Worm (Caenorhabditis elegans) whole organism, young adult: ENCODE measurements around the gene C41C4.9.

Source experiments
- C17E4.6 ChIP-seq: fragments of 200-800 bp; sonication (Bioruptor generic); IDR thresholded peaks from 2 replicates; pipeline ENCODE4 v1.3.6; 2022; ENCODE audit warnings: missing genetic modification reagents, missing genetic modification characterization, missing compliant biosample characterization
- F33H1.4 ChIP-seq: fragments of 200-800 bp; sonication (Bioruptor generic); IDR thresholded peaks from 2 replicates; pipeline ENCODE4 v1.3.6; 2022; ENCODE audit warnings: missing genetic modification reagents, missing genetic modification characterization, missing compliant biosample characterization
- F49E8.2 ChIP-seq: sonication (generic microtip); optimal IDR thresholded peaks from 3 replicates; lab custom pipeline; 2017; ENCODE audit warnings: missing genetic modification characterization, mild to moderate bottlenecking, missing compliant biosample characterization, antibody characterized with exemption, moderate library complexity; ENCODE audit not compliant: insufficient read depth
- F52B5.7 ChIP-seq: sonication (generic microtip); optimal IDR thresholded peaks from 2 replicates; lab custom pipeline; 2016; ENCODE audit warnings: mild to moderate bottlenecking, missing genetic modification characterization, missing compliant biosample characterization
- F57C9.4 ChIP-seq: sonication (generic microtip); optimal IDR thresholded peaks from 2 replicates; lab custom pipeline; 2017; ENCODE audit warnings: mild to moderate bottlenecking, missing genetic modification characterization, missing compliant biosample characterization
- K11D2.4 ChIP-seq: fragments of 200-800 bp; sonication (Bioruptor generic); IDR thresholded peaks from 2 replicates; pipeline ENCODE4 v1.3.6; 2022; ENCODE audit warnings: missing genetic modification reagents, missing genetic modification characterization, missing compliant biosample characterization
- Y53G8AR.9 ChIP-seq: fragments of 200-800 bp; sonication (Bioruptor generic); conservative IDR thresholded peaks from 2 replicates; pipeline ENCODE4 v1.3.6; 2022; ENCODE audit warnings: missing genetic modification reagents, missing genetic modification characterization, missing compliant biosample characterization
- Y56A3A.18 ChIP-seq: fragments of 200-800 bp; sonication (Bioruptor generic); IDR thresholded peaks from 2 replicates; pipeline ENCODE4 v1.3.6; 2022; ENCODE audit warnings: missing genetic modification reagents, missing genetic modification characterization, missing compliant biosample characterization
- ZK185.1 ChIP-seq: sonication (generic microtip); optimal IDR thresholded peaks from 2 replicates; lab custom pipeline; 2016; ENCODE audit warnings: mild to moderate bottlenecking, missing genetic modification characterization, missing compliant biosample characterization; ENCODE audit not compliant: poor library complexity, severe bottlenecking
- ama-1 ChIP-seq, 3 experiments: fragments of 150-350 bp in 1 of 3; sonication (generic microtip) in 2 of 3; optimal IDR thresholded peaks; 2 replicates each; lab custom pipeline; 2014 to 2018; ENCODE audit warnings: missing biosample characterization in 2 of 3, missing genetic modification characterization in 2 of 3, missing genetic modification reagents in 2 of 3
- atf-7 ChIP-seq: sonication (generic microtip); optimal IDR thresholded peaks from 2 replicates; lab custom pipeline; 2017; ENCODE audit warnings: mild to moderate bottlenecking, missing genetic modification characterization, missing compliant biosample characterization
- attf-5 ChIP-seq: fragments of 200-800 bp; sonication (Bioruptor generic); optimal IDR thresholded peaks from 2 replicates; lab custom pipeline; 2018; ENCODE audit warnings: mild to moderate bottlenecking, missing genetic modification characterization, missing compliant biosample characterization
- bed-1 ChIP-seq: fragments of 200-800 bp; sonication (Bioruptor generic); IDR thresholded peaks from 2 replicates; pipeline ENCODE4 v1.3.6; 2022; ENCODE audit warnings: missing genetic modification reagents, missing genetic modification characterization, missing compliant biosample characterization
- cebp-1 ChIP-seq, 2 experiments: fragments of 200-800 bp in 1 of 2; sonication (Bioruptor generic) in 1 of 2; sonication (generic microtip) in 1 of 2; IDR thresholded peaks in 1 of 2; optimal IDR thresholded peaks in 1 of 2; 2 replicates each; pipeline versions ENCODE4 v1.3.6 to Lab custom; 2017 to 2022; ENCODE audit warnings: missing compliant biosample characterization in 2 of 2, missing genetic modification characterization in 2 of 2, mild to moderate bottlenecking in 1 of 2, missing genetic modification reagents in 1 of 2, moderate library complexity in 1 of 2
- cebp-2 ChIP-seq: fragments of 200-800 bp; sonication (Bioruptor generic); IDR thresholded peaks from 2 replicates; pipeline ENCODE4 v1.3.6; 2022; ENCODE audit warnings: missing genetic modification characterization, missing compliant biosample characterization
- ceh-58 ChIP-seq: fragments of 200-800 bp; sonication (Bioruptor generic); IDR thresholded peaks from 2 replicates; pipeline ENCODE4 v1.3.6; 2022; ENCODE audit warnings: missing genetic modification characterization, missing compliant biosample characterization
- ceh-79 ChIP-seq: sonication (generic microtip); optimal IDR thresholded peaks from 2 replicates; lab custom pipeline; 2017; ENCODE audit warnings: mild to moderate bottlenecking, missing genetic modification characterization, missing compliant biosample characterization
- dox-1 ChIP-seq: fragments of 200-800 bp; sonication (Bioruptor generic); IDR thresholded peaks from 2 replicates; pipeline ENCODE4 v1.3.6; 2022; ENCODE audit warnings: missing genetic modification reagents, missing genetic modification characterization, missing compliant biosample characterization
- dpl-1 ChIP-seq: fragments of 150-350 bp; optimal IDR thresholded peaks from 2 replicates; lab custom pipeline; 2014; ENCODE audit warnings: missing biosample characterization, missing genetic modification reagents, missing genetic modification characterization
- egrh-3 ChIP-seq: fragments of 200-800 bp; sonication (Bioruptor generic); IDR thresholded peaks from 2 replicates; pipeline ENCODE4 v1.3.6; 2022; ENCODE audit warnings: missing genetic modification reagents, missing genetic modification characterization, missing compliant biosample characterization
- him-1 ChIP-seq: sonication (generic microtip); optimal IDR thresholded peaks from 2 replicates; lab custom pipeline; 2016; ENCODE audit warnings: missing genotype, missing genetic modification reagents, missing genetic modification characterization, missing compliant biosample characterization
- hmg-20 ChIP-seq: fragments of 200-800 bp; sonication (Bioruptor generic); IDR thresholded peaks from 2 replicates; pipeline ENCODE4 v1.3.6; 2022; ENCODE audit warnings: missing genetic modification reagents, missing genetic modification characterization, missing compliant biosample characterization
- let-526 ChIP-seq: fragments of 200-800 bp; sonication (Bioruptor generic); IDR thresholded peaks from 2 replicates; pipeline ENCODE4 v1.3.6; 2022; ENCODE audit warnings: missing genetic modification reagents, missing genetic modification characterization, missing compliant biosample characterization
- let-607 ChIP-seq, 2 experiments: fragments of 200-800 bp in 1 of 2; sonication (Bioruptor generic) in 1 of 2; sonication (generic microtip) in 1 of 2; optimal IDR thresholded peaks; 2 replicates each; lab custom pipeline; 2016 to 2018; ENCODE audit warnings: mild to moderate bottlenecking in 2 of 2, missing compliant biosample characterization in 2 of 2, missing genetic modification characterization in 2 of 2, moderate library complexity in 2 of 2, missing genotype in 1 of 2
- lin-26 ChIP-seq: fragments of 200-800 bp; sonication (Bioruptor generic); IDR thresholded peaks from 2 replicates; pipeline ENCODE4 v1.3.6; 2022; ENCODE audit warnings: missing genetic modification reagents, missing genetic modification characterization, missing compliant biosample characterization
- lin-35 ChIP-seq, 3 experiments: fragments of 150-350 bp in 2 of 3; sonication (generic microtip) in 1 of 3; optimal IDR thresholded peaks; 2 replicates each; lab custom pipeline; 2014 to 2018; ENCODE audit warnings: missing biosample characterization in 3 of 3, missing genetic modification characterization in 3 of 3, missing genetic modification reagents in 3 of 3
- lsl-1 ChIP-seq: fragments of 200-800 bp; sonication (Bioruptor generic); optimal IDR thresholded peaks from 2 replicates; lab custom pipeline; 2018; ENCODE audit warnings: mild to moderate bottlenecking, missing genetic modification characterization, moderate library complexity, missing compliant biosample characterization
- madf-3 ChIP-seq: fragments of 200-800 bp; sonication (Bioruptor generic); IDR thresholded peaks from 2 replicates; pipeline ENCODE4 v1.3.6; 2022; ENCODE audit warnings: missing genetic modification reagents, missing genetic modification characterization, missing compliant biosample characterization
- madf-6 ChIP-seq: fragments of 200-800 bp; sonication (Bioruptor generic); IDR thresholded peaks from 2 replicates; pipeline ENCODE4 v1.3.6; 2022; ENCODE audit warnings: missing genetic modification reagents, missing genetic modification characterization, missing compliant biosample characterization
- mes-4 ChIP-seq: sonication (generic microtip); optimal IDR thresholded peaks from 2 replicates; lab custom pipeline; 2016; ENCODE audit warnings: missing genotype, missing genetic modification characterization, missing compliant biosample characterization
- nfya-2 ChIP-seq: fragments of 200-800 bp; sonication (Bioruptor generic); IDR thresholded peaks from 2 replicates; pipeline ENCODE4 v1.3.6; 2022; ENCODE audit warnings: missing genetic modification reagents, missing genetic modification characterization, missing compliant biosample characterization
- nfyb-1 ChIP-seq: fragments of 200-800 bp; sonication (Bioruptor generic); IDR thresholded peaks from 2 replicates; pipeline ENCODE4 v1.3.6; 2022; ENCODE audit warnings: missing genetic modification reagents, missing genetic modification characterization, missing compliant biosample characterization
- nhr-80 ChIP-seq: sonication (generic microtip); optimal IDR thresholded peaks from 2 replicates; lab custom pipeline; 2016; ENCODE audit warnings: missing genetic modification characterization, missing compliant biosample characterization
- pha-4 ChIP-seq: fragments of 150-350 bp; sonication (generic microtip); optimal IDR thresholded peaks from 2 replicates; lab custom pipeline; 2014; ENCODE audit warnings: missing biosample characterization, missing genetic modification reagents, missing genetic modification characterization
- repo-1 ChIP-seq: sonication (generic microtip); optimal IDR thresholded peaks from 2 replicates; lab custom pipeline; 2017; ENCODE audit warnings: mild to moderate bottlenecking, missing genetic modification characterization, missing compliant biosample characterization
- snpc-1.3 ChIP-seq: sonication (generic microtip); optimal IDR thresholded peaks from 2 replicates; lab custom pipeline; 2017; ENCODE audit warnings: missing genetic modification characterization, mild to moderate bottlenecking, missing compliant biosample characterization, antibody characterized with exemption, moderate library complexity, missing genotype, missing genetic modification reagents; ENCODE audit not compliant: insufficient read depth
- snpc-4 ChIP-seq, 5 experiments: fragments of 150-350 bp in 1 of 5; sonication (generic microtip) in 4 of 5; optimal IDR thresholded peaks; 2 replicates each; lab custom pipeline; 2014 to 2018; ENCODE audit warnings: missing genetic modification characterization in 5 of 5, missing biosample characterization in 3 of 5, antibody characterized with exemption in 2 of 5, mild to moderate bottlenecking in 2 of 5, missing compliant biosample characterization in 2 of 5, missing genotype in 2 of 5, moderate library complexity in 2 of 5, missing genetic modification reagents in 1 of 5
- sptf-2 ChIP-seq: fragments of 200-800 bp; sonication (Bioruptor generic); optimal IDR thresholded peaks from 2 replicates; lab custom pipeline; 2018; ENCODE audit warnings: mild to moderate bottlenecking, missing genetic modification characterization, missing compliant biosample characterization
- tbp1 ChIP-seq: fragments of 200-800 bp; sonication (Bioruptor generic); optimal IDR thresholded peaks from 2 replicates; lab custom pipeline; 2018; ENCODE audit warnings: mild to moderate bottlenecking, missing genetic modification characterization, missing compliant biosample characterization
- unc-62 ChIP-seq: fragments of 150-350 bp; optimal IDR thresholded peaks from 2 replicates; lab custom pipeline; 2014; ENCODE audit warnings: missing biosample characterization, missing genetic modification reagents, missing genetic modification characterization
- xnd-1 ChIP-seq: sonication (generic microtip); optimal IDR thresholded peaks from 2 replicates; lab custom pipeline; 2016; ENCODE audit warnings: missing genotype, missing genetic modification reagents, missing genetic modification characterization, missing compliant biosample characterization
- ztf-18 ChIP-seq: sonication (generic microtip); optimal IDR thresholded peaks from 2 replicates; lab custom pipeline; 2016; ENCODE audit warnings: missing genotype, mild to moderate bottlenecking, missing genetic modification characterization, missing compliant biosample characterization
- ztf-3 ChIP-seq: fragments of 200-800 bp; sonication (Bioruptor generic); optimal IDR thresholded peaks from 2 replicates; lab custom pipeline; 2018; ENCODE audit warnings: mild to moderate bottlenecking, missing genetic modification characterization, missing compliant biosample characterization
- ztf-6 ChIP-seq: fragments of 200-800 bp; sonication (Bioruptor generic); IDR thresholded peaks from 2 replicates; pipeline ENCODE4 v1.3.6; 2022; ENCODE audit warnings: missing genetic modification reagents, missing genetic modification characterization, missing compliant biosample characterization

Gene C41C4.9

DNA sequence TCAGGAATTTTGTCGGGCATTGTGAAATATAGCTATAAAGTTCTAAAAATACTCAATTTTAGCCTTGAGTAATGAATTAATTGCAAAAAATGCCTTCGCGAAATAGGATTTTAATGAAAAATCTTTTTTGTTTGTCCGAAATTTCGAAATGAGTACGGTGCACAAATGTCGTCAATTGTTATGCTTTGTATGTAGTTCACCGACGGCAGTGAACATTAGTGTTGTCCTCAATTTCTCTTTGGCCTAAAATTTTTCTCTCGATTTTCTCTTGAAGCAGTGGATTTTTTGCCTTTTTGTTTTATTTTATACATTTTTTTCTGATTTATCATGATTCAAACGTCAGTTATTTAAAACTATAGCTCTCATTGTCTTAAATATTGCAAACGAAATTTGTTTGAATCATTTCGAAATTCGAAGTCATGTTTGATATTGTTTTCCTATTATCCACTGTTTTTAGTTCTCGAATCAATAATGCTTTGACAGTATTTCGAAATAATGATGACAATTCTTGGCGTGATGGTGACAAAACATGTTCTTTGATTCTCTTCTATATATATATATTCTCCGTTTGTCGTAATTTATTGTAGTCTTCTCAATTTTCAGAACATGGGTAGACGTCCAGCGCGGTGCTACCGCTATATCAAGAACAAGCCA is 36.0 kb downstream of the C41C4.9 start, which contains the start of the genes ints-11 and rpl-10:
Gene ints-11 (minus strand): TSS at position 201 of the 654 bp plus-strand sequence.
Gene rpl-10 (plus strand): TSS at position 604 of the 654 bp plus-strand sequence.
- TF ChIP-seq ztf-6 (GFP tag; lab: Robert Waterston, UW) (no peak), nfya-2 (GFP tag; lab: Robert Waterston, UW) (no peak), let-607 (tag; optimal IDR thresholded peaks at IDR 0.05; lab: Kevin White, UChicago) (no peak), lin-26 (GFP tag; lab: Robert Waterston, UW) (no peak), ztf-18 (tag; lab: Kevin White, UChicago) (no peak), F33H1.4 (GFP tag; lab: Robert Waterston, UW) (peak; percentile 67), snpc-4 (GFP tag; optimal IDR thresholded peaks at IDR 0.05; lab: Kevin White, UChicago) (no peak), snpc-4 (tag; optimal IDR thresholded peaks at IDR 0.05; lab: Kevin White, UChicago) (peak in 1 of 4 experiments; percentile 47), ztf-3 (GFP tag; lab: Kevin White, UChicago) (no peak), Y56A3A.18 (GFP tag; lab: Robert Waterston, UW) (no peak), lin-35 (GFP tag; optimal IDR thresholded peaks at IDR 0.05; lab: Kevin White, UChicago) (peak in 1 of 3 experiments; percentile 18), lsl-1 (GFP tag; lab: Kevin White, UChicago) (peak; percentile 15), xnd-1 (tag; lab: Kevin White, UChicago) (no peak), pha-4 (tag; lab: Kevin White, UChicago) (peak; percentile 30), him-1 (tag; lab: Kevin White, UChicago) (no peak), egrh-3 (no peak), dpl-1 (GFP tag; lab: Kevin White, UChicago) (no peak), ceh-58 (GFP tag; lab: Robert Waterston, UW) (no peak), atf-7 (no peak), cebp-1 (GFP tag; IDR thresholded peaks at IDR 0.05; lab: Robert Waterston, UW) (no peak), cebp-1 (tag; optimal IDR thresholded peaks at IDR 0.05; lab: Kevin White, UChicago) (peak; percentile 55), F52B5.7 (tag; lab: Kevin White, UChicago) (no peak), attf-5 (GFP tag; lab: Kevin White, UChicago) (peak; percentile 29), Y53G8AR.9 (GFP tag; lab: Robert Waterston, UW) (no peak), let-526 (no peak), unc-62 (GFP tag; lab: Kevin White, UChicago) (no peak), bed-1 (GFP tag; lab: Robert Waterston, UW) (no peak), madf-6 (GFP tag; lab: Robert Waterston, UW) (no peak)
- TF ChIP-seq, all 124 proteins: peak for 7

DNA sequence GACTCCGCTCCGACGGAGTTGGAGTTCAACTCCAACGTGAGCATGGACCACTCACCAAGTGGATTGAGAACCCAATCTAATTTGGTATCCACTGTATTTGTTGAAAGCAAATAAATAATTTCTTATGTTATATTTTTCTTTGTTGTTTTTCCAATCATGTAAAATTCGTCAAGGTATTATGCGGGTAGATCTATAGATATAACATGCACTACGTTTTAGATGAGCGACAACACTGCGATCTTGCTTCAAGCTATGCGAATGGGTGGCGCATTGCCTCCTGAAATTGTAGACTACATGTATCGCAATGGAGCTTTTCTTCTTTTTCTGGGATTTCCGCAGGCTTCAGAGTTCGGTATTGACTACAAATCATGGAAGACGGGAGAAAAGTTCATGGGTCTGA is 37.1 kb downstream of the C41C4.9 start, which contains the start of gene F10B5.2:
Gene F10B5.2 (plus strand): TSS at position 220 of the 400 bp plus-strand sequence.
- TF ChIP-seq ama-1 (optimal IDR thresholded peaks at IDR 0.05; lab: Kevin White, UChicago): no peak
- TF ChIP-seq ama-1 (GFP tag; optimal IDR thresholded peaks at IDR 0.05; lab: Kevin White, UChicago): no peak
- no peak for TF ChIP-seq F52B5.7 (tag; lab: Kevin White, UChicago)
- no peak for TF ChIP-seq ZK185.1 (tag; lab: Kevin White, UChicago)
- no peak for TF ChIP-seq sptf-2 (GFP tag; lab: Kevin White, UChicago)
- TF ChIP-seq madf-3 (GFP tag; lab: Robert Waterston, UW): peak; percentile 51; the same call in 1 of the 2 replicates
- TF ChIP-seq hmg-20: no peak
- TF ChIP-seq nfyb-1 (GFP tag; lab: Robert Waterston, UW): no peak; the same call in 1 of the 2 replicates
- no peak for TF ChIP-seq repo-1 (tag; lab: Kevin White, UChicago)
- no peak for TF ChIP-seq cebp-2
- no peak for TF ChIP-seq tbp1 (GFP tag; lab: Kevin White, UChicago)
- TF ChIP-seq K11D2.4: no peak
- TF ChIP-seq mes-4 (tag; lab: Kevin White, UChicago): no peak
- TF ChIP-seq dox-1 (GFP tag; lab: Robert Waterston, UW): no peak
- TF ChIP-seq xnd-1 (tag; lab: Kevin White, UChicago): no peak
- no peak for TF ChIP-seq let-607 (tag; optimal IDR thresholded peaks at IDR 0.05; lab: Kevin White, UChicago)
- no peak for TF ChIP-seq C17E4.6 (GFP tag; lab: Robert Waterston, UW)
- TF ChIP-seq pha-4 (tag; lab: Kevin White, UChicago): no peak
- TF ChIP-seq F49E8.2 (tag; lab: Kevin White, UChicago): peak; percentile 53
- TF ChIP-seq ceh-79 (tag; lab: Kevin White, UChicago): no peak
- TF ChIP-seq snpc-4 (GFP tag; optimal IDR thresholded peaks at IDR 0.05; lab: Kevin White, UChicago): peak; percentile 9
- TF ChIP-seq snpc-4 (tag; optimal IDR thresholded peaks at IDR 0.05; lab: Kevin White, UChicago): no peak
- TF ChIP-seq snpc-1.3 (tag; lab: Kevin White, UChicago): peak; percentile 60
- no peak for TF ChIP-seq F57C9.4 (tag; lab: Kevin White, UChicago)
- no peak for TF ChIP-seq nhr-80 (tag; lab: Kevin White, UChicago)
